Fruit fly (Drosophila melanogaster): ENCODE data around the gene Peritrophin-15b.

Peritrophin-15b gene

DNA sequence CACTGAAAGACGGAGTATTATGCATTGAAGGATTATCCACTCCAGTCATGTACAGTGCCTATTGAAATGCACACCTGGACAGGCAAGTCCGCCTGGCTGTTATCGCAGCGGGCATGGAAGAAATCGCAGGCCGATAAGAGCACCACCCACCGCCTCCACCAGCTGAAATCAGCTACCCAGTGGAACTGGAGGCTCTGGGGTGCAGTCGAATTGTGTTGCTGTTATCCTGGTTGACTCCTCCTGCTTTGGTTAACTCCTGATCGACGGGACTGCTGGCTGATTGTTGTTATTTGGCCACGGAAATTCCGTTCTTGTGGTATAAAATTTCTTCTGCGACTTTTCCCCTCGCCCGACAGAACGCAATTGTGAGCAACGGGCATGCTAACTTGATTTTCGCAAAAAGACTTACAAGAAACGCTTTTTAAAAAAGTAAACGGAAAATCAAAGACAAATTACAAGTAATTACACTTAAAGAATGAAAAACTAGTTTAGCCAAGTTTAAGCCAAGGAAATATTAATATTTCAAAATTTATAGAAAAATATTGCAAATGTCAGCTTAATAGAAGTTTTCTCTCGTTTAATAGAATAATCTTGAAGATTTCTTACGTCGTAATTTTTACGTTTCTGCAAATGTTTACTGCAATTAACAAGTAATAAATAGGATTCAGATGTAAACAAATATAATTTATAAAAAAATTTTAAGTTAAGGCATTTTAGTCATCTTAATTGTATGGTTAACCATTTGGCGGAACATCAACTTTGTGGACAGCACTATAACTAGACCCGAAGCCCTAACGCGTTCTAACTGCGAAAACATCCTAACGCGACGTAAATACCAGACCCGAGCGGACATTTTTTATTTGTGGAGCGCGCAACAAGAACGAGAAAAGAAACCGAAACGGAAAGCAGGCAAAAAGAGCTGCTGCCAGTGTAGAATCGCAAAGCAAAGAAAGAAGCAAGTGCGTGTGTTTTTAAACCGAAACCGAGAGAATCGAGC is 20.4 kb upstream of the Peritrophin-15b start, which contains the start of the genes CG13398 and Akap200 (continued):
- no peak for TF ChIP-seq Hmx (GFP tag; optimal IDR thresholded peaks at IDR 0.05)
- TF ChIP-seq CG9727 (GFP tag; optimal IDR thresholded peaks at IDR 0.05) = peak; percentile 38
- TF ChIP-seq dpn (GFP tag; optimal IDR thresholded peaks at IDR 0.05) = peak in 1 of 2 experiments; percentile 9
- peak; percentile 46 for TF ChIP-seq CG18262 (tag; optimal IDR thresholded peaks at IDR 0.05)
- TF ChIP-seq YL-1 (GFP tag; optimal IDR thresholded peaks at IDR 0.05) = peak; percentile 17
- TF ChIP-seq CG32772 (GFP tag; IDR thresholded peaks at IDR 0.05) = no peak
- TF ChIP-seq CG10654 (GFP tag; optimal IDR thresholded peaks at IDR 0.05) = no peak
- TF ChIP-seq abd-A (tag; optimal IDR thresholded peaks at IDR 0.05) = no peak
- TF ChIP-seq CG34224 (GFP tag; IDR thresholded peaks at IDR 0.05; ENCODE audit: partially characterized antibody) = no peak
- no peak for TF ChIP-seq CG10565 (GFP tag; optimal IDR thresholded peaks at IDR 0.05)
- TF ChIP-seq sd (tag; optimal IDR thresholded peaks at IDR 0.05) = peak; percentile 26
- 0 out of 2 replicates have a peak, but pooled peaks have one; percentile 29 for TF ChIP-seq CG5953 (GFP tag; IDR thresholded peaks at IDR 0.05)
- TF ChIP-seq bbx (GFP tag; IDR thresholded peaks at IDR 0.05; ENCODE audit: partially characterized antibody) = no peak; the same call in 1 of the 2 replicates
- peak; percentile 99 for TF ChIP-seq her (GFP tag; optimal IDR thresholded peaks at IDR 0.05)
- TF ChIP-seq CG15601 (tag; optimal IDR thresholded peaks at IDR 0.05) = no peak
- TF ChIP-seq CG1602 (GFP tag; optimal IDR thresholded peaks at IDR 0.05) = peak; percentile 31
- no peak for TF ChIP-seq hbn (GFP tag; IDR thresholded peaks at IDR 0.05; ENCODE audit: partially characterized antibody)
- no peak for TF ChIP-seq CG8359 (GFP tag; optimal IDR thresholded peaks at IDR 0.05; ENCODE audit: borderline replicate concordance)
- TF ChIP-seq fu2 (GFP tag; optimal IDR thresholded peaks at IDR 0.05) = no peak
- TF ChIP-seq CG8281 (tag; optimal IDR thresholded peaks at IDR 0.05) = no peak
- no peak for TF ChIP-seq Dad (GFP tag; optimal IDR thresholded peaks at IDR 0.05)
- no peak for TF ChIP-seq tna (GFP tag; IDR thresholded peaks at IDR 0.05; ENCODE audit: partially characterized antibody)
- no peak; the same call in 1 of the 2 replicates for TF ChIP-seq lmd (GFP tag; IDR thresholded peaks at IDR 0.05)
- peak; percentile 3 for TF ChIP-seq Hmr (GFP tag; optimal IDR thresholded peaks at IDR 0.05)
- TF ChIP-seq Sin3A (optimal IDR thresholded peaks at IDR 0.05) = peak; percentile 46
- peak; percentile 8 for TF ChIP-seq Lhr (GFP tag; optimal IDR thresholded peaks at IDR 0.05)
- TF ChIP-seq crol (GFP tag; IDR thresholded peaks at IDR 0.05) = peak; percentile 90
- no peak for TF ChIP-seq Stat92E (GFP tag; optimal IDR thresholded peaks at IDR 0.05)
- TF ChIP-seq HLH3B (GFP tag; IDR thresholded peaks at IDR 0.05) = no peak
- peak; percentile 39 for TF ChIP-seq Xbp1 (GFP tag; optimal IDR thresholded peaks at IDR 0.05)
- no peak for TF ChIP-seq wek (GFP tag; optimal IDR thresholded peaks at IDR 0.05)
- 0 out of 2 replicates have a peak, but pooled peaks have one; percentile 17 for TF ChIP-seq CG14441 (GFP tag; IDR thresholded peaks at IDR 0.05)
- peak; percentile 49; the same call in 1 of the 3 replicates for TF ChIP-seq ci (GFP tag; IDR thresholded peaks at IDR 0.05)
- TF ChIP-seq CG8388 (GFP tag; optimal IDR thresholded peaks at IDR 0.05) = no peak
- TF ChIP-seq CG4820 (GFP tag; optimal IDR thresholded peaks at IDR 0.05) = no peak
- TF ChIP-seq hth (optimal IDR thresholded peaks at IDR 0.05) = no peak
- TF ChIP-seq Med (GFP tag) = peak; percentile 76
- no peak for TF ChIP-seq sna (GFP tag; IDR thresholded peaks at IDR 0.05; ENCODE audit: partially characterized antibody)
- TF ChIP-seq Six4 (GFP tag; optimal IDR thresholded peaks at IDR 0.05) = peak; percentile 21
- TF ChIP-seq cato (GFP tag; optimal IDR thresholded peaks at IDR 0.05; ENCODE audit: borderline replicate concordance) = no peak
- no peak for TF ChIP-seq Fer2 (tag; optimal IDR thresholded peaks at IDR 0.05)
- TF ChIP-seq Tbp (GFP tag; optimal IDR thresholded peaks at IDR 0.05) = peak; percentile 79
- TF ChIP-seq Side (GFP tag; optimal IDR thresholded peaks at IDR 0.05) = no peak
- no peak for TF ChIP-seq CG17359 (tag; optimal IDR thresholded peaks at IDR 0.05)
- peak; percentile 36 for TF ChIP-seq Ets97D (GFP tag; optimal IDR thresholded peaks at IDR 0.05)
- no peak for TF ChIP-seq Optix (GFP tag; IDR thresholded peaks at IDR 0.05)
- TF ChIP-seq CG34376 (GFP tag; optimal IDR thresholded peaks at IDR 0.05) = no peak
- TF ChIP-seq ranshi (GFP tag; IDR thresholded peaks at IDR 0.05) = no peak
